Worm (Caenorhabditis elegans) whole organism, late embryonic: Measurements from ENCODE around the gene aqp-2.

Experiments
- C38D4.7 ChIP-seq: fragments of 200-800 bp; sonication (Bioruptor generic); optimal IDR thresholded peaks from 2 replicates; lab custom pipeline; 2018; ENCODE audit warnings: mild to moderate bottlenecking, missing genetic modification characterization, moderate library complexity, missing compliant biosample characterization
- Y22D7AL.16 ChIP-seq: sonication (generic microtip); optimal IDR thresholded peaks from 2 replicates; lab custom pipeline; 2016; ENCODE audit warnings: missing genetic modification characterization, missing compliant biosample characterization
- ceh-24 ChIP-seq: sonication (generic microtip); optimal IDR thresholded peaks from 2 replicates; lab custom pipeline; 2016; ENCODE audit warnings: mild to moderate bottlenecking, missing genetic modification characterization, missing compliant biosample characterization
- ceh-45 ChIP-seq: fragments of 200-800 bp; sonication (Bioruptor generic); IDR thresholded peaks from 2 replicates; pipeline ENCODE4 v1.3.6; 2022; ENCODE audit warnings: missing genetic modification reagents, missing genetic modification characterization, missing compliant biosample characterization
- ceh-48 ChIP-seq: sonication (generic microtip); optimal IDR thresholded peaks from 2 replicates; lab custom pipeline; 2016; ENCODE audit warnings: missing genetic modification characterization, inconsistent platforms, missing compliant biosample characterization
- ceh-9 ChIP-seq: sonication (generic microtip); optimal IDR thresholded peaks from 2 replicates; lab custom pipeline; 2016; ENCODE audit warnings: mild to moderate bottlenecking, missing genetic modification characterization, inconsistent platforms, missing compliant biosample characterization
- dmd-4 ChIP-seq: sonication (generic microtip); optimal IDR thresholded peaks from 2 replicates; lab custom pipeline; 2016; ENCODE audit warnings: borderline replicate concordance, missing genetic modification characterization, missing compliant biosample characterization
- elt-2 ChIP-seq: sonication (generic microtip); optimal IDR thresholded peaks from 2 replicates; lab custom pipeline; 2016; ENCODE audit warnings: missing genetic modification reagents, missing genetic modification characterization, missing compliant biosample characterization
- elt-4 ChIP-seq: sonication (generic microtip); optimal IDR thresholded peaks from 2 replicates; lab custom pipeline; 2016; ENCODE audit warnings: missing genetic modification characterization, missing compliant biosample characterization
- fkh-6 ChIP-seq: sonication (generic microtip); optimal IDR thresholded peaks from 2 replicates; lab custom pipeline; 2016; ENCODE audit warnings: missing genetic modification characterization, missing compliant biosample characterization
- gmeb-2 ChIP-seq: sonication (generic microtip); optimal IDR thresholded peaks from 2 replicates; lab custom pipeline; 2016; ENCODE audit warnings: missing genetic modification characterization, inconsistent platforms, missing compliant biosample characterization
- hlh-13 ChIP-seq: fragments of 200-800 bp; sonication (Bioruptor generic); optimal IDR thresholded peaks from 2 replicates; lab custom pipeline; 2018; ENCODE audit warnings: mild to moderate bottlenecking, missing genetic modification characterization, missing compliant biosample characterization
- hlh-15 ChIP-seq: sonication (generic microtip); optimal IDR thresholded peaks from 2 replicates; lab custom pipeline; 2016; ENCODE audit warnings: missing genetic modification characterization, missing compliant biosample characterization
- hlh-6 ChIP-seq: sonication (generic microtip); optimal IDR thresholded peaks from 2 replicates; lab custom pipeline; 2016; ENCODE audit warnings: missing genotype, missing genetic modification characterization, missing compliant biosample characterization
- lin-11 ChIP-seq: fragments of 200-800 bp; sonication (Bioruptor generic); optimal IDR thresholded peaks from 2 replicates; lab custom pipeline; 2018; ENCODE audit warnings: mild to moderate bottlenecking, missing genetic modification characterization, missing compliant biosample characterization
- madf-2 ChIP-seq: sonication (generic microtip); optimal IDR thresholded peaks from 2 replicates; lab custom pipeline; 2017; ENCODE audit warnings: missing genetic modification characterization, missing compliant biosample characterization
- mec-3 ChIP-seq: sonication (generic microtip); optimal IDR thresholded peaks from 2 replicates; lab custom pipeline; 2016; ENCODE audit warnings: borderline replicate concordance, missing genetic modification characterization, missing compliant biosample characterization
- nfya-1 ChIP-seq: sonication (generic microtip); optimal IDR thresholded peaks from 2 replicates; lab custom pipeline; 2017; ENCODE audit warnings: missing genetic modification characterization, mild to moderate bottlenecking, missing compliant biosample characterization, antibody characterized with exemption, moderate library complexity
- nhr-11 ChIP-seq: fragments of 150-350 bp; optimal IDR thresholded peaks from 2 replicates; lab custom pipeline; 2014; ENCODE audit warnings: missing biosample characterization, missing genetic modification characterization
- npax-4 ChIP-seq: sonication (generic microtip); optimal IDR thresholded peaks from 2 replicates; lab custom pipeline; 2016; ENCODE audit warnings: missing genetic modification characterization, missing compliant biosample characterization
- pag-3 ChIP-seq: sonication (generic microtip); optimal IDR thresholded peaks from 2 replicates; lab custom pipeline; 2016; ENCODE audit warnings: missing compliant biosample characterization, missing genetic modification characterization, borderline replicate concordance
- pha-2 ChIP-seq: sonication (generic microtip); optimal IDR thresholded peaks from 2 replicates; lab custom pipeline; 2017; ENCODE audit warnings: mild to moderate bottlenecking, missing genetic modification characterization, missing compliant biosample characterization
- pha-4 ChIP-seq: fragments of 150-350 bp; optimal IDR thresholded peaks from 2 replicates; lab custom pipeline; 2018; ENCODE audit warnings: missing biosample characterization, missing genetic modification reagents, missing genetic modification characterization
- pqm-1 ChIP-seq: sonication (generic microtip); optimal IDR thresholded peaks from 2 replicates; lab custom pipeline; 2016; ENCODE audit warnings: missing genetic modification characterization, missing compliant biosample characterization
- ref-2 ChIP-seq: sonication (generic microtip); optimal IDR thresholded peaks from 2 replicates; lab custom pipeline; 2016; ENCODE audit warnings: missing genetic modification characterization, missing compliant biosample characterization
- sdc-2 ChIP-seq: sonication (generic microtip); optimal IDR thresholded peaks from 2 replicates; lab custom pipeline; 2016; ENCODE audit warnings: missing genotype, missing genetic modification characterization, missing compliant biosample characterization
- syd-9 ChIP-seq: sonication (generic microtip); optimal IDR thresholded peaks from 2 replicates; lab custom pipeline; 2016; ENCODE audit warnings: mild to moderate bottlenecking, missing genetic modification characterization, moderate library complexity, missing compliant biosample characterization
- tbx-2 ChIP-seq: sonication (generic microtip); optimal IDR thresholded peaks from 2 replicates; lab custom pipeline; 2016; ENCODE audit warnings: missing genetic modification characterization, missing compliant biosample characterization
- ttx-3 ChIP-seq: sonication (generic microtip); optimal IDR thresholded peaks from 2 replicates; lab custom pipeline; 2016; ENCODE audit warnings: missing genetic modification reagents, missing genetic modification characterization, missing compliant biosample characterization
- unc-3 ChIP-seq, 2 experiments: fragments of 200-800 bp in 1 of 2; sonication (Bioruptor generic) in 1 of 2; sonication (generic microtip) in 1 of 2; conservative IDR thresholded peaks in 1 of 2; optimal IDR thresholded peaks in 1 of 2; 2 replicates each; pipeline versions ENCODE4 v1.3.6 to Lab custom; 2016 to 2022; ENCODE audit warnings: missing compliant biosample characterization in 2 of 2, missing genetic modification characterization in 2 of 2, missing genetic modification reagents in 1 of 2
- unc-42 ChIP-seq: sonication (generic microtip); optimal IDR thresholded peaks from 2 replicates; lab custom pipeline; 2016; ENCODE audit warnings: missing genotype, missing genetic modification characterization, missing compliant biosample characterization
- zip-5 ChIP-seq: sonication (generic microtip); optimal IDR thresholded peaks from 2 replicates; lab custom pipeline; 2016; ENCODE audit warnings: missing genetic modification characterization, missing compliant biosample characterization

aqp-2 gene

DNA sequence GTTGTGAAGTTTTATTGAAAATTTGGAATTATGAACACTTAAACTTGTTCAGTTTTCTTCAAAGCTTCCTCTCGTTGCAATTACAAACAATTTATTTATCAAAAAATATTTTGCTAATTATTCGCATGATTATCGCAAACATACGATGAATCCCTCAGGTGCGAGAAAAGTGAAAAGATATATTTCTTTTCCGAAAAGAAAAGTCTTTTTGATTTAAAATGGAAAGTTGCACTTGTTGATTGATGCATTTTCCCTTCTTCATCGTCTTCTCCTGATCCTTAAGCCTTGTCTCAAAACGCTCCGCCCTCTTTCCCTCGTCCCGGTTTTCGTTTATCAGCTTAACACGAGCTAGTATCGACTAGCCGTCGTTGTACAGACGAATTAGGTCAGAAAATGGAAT lies 29.3 kb downstream of the aqp-2 start:
- TF ChIP-seq tbx-2: no peak
- no peak for TF ChIP-seq hlh-6 (tag; lab: Kevin White, UChicago)
- no peak for TF ChIP-seq C38D4.7 (GFP tag; lab: Kevin White, UChicago)
- no peak for TF ChIP-seq dmd-4 (tag; lab: Kevin White, UChicago)
- no peak for TF ChIP-seq ref-2 (tag; lab: Kevin White, UChicago)
- TF ChIP-seq ttx-3 (tag; lab: Kevin White, UChicago): no peak
- no peak for TF ChIP-seq hlh-13 (GFP tag; lab: Kevin White, UChicago)
- no peak for TF ChIP-seq ceh-48 (tag; lab: Kevin White, UChicago)
- TF ChIP-seq ceh-9: no peak
- no peak for TF ChIP-seq gmeb-2 (tag; lab: Kevin White, UChicago)
- TF ChIP-seq sdc-2 (tag; lab: Kevin White, UChicago): no peak
- TF ChIP-seq nfya-1 (tag; lab: Kevin White, UChicago): no peak
- no peak for TF ChIP-seq Y22D7AL.16 (tag; lab: Kevin White, UChicago)
- TF ChIP-seq madf-2 (tag; lab: Kevin White, UChicago): no peak
- no peak for TF ChIP-seq syd-9 (tag; lab: Kevin White, UChicago)
- TF ChIP-seq, all 69 proteins: peak for 0

DNA sequence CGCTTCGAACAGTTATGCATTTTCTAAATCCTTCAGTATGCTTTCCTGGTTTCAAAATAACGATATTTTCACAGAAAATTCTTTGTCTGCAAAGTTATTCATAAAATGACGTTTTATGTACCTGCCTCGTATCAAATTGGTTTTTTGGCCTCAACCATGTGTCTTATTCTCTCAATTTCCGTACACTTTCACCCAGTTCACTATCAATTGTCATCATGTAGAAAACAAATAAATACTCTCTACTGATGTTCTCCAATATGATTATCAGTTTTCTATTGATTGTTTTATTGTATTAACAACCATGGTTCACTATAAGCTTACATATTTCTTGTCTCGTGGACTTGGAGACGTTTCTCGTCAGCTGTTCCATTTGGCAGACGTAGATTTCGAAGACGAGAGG lies 30.5 kb downstream of the aqp-2 start, which contains the start of gene gst-13:
Gene gst-13 (plus strand): TSS at position 218 of the 400 bp plus-strand sequence.
- TF ChIP-seq elt-2 (tag; lab: Kevin White, UChicago) (peak; percentile 68), mec-3 (tag; lab: Kevin White, UChicago) (no peak)

DNA sequence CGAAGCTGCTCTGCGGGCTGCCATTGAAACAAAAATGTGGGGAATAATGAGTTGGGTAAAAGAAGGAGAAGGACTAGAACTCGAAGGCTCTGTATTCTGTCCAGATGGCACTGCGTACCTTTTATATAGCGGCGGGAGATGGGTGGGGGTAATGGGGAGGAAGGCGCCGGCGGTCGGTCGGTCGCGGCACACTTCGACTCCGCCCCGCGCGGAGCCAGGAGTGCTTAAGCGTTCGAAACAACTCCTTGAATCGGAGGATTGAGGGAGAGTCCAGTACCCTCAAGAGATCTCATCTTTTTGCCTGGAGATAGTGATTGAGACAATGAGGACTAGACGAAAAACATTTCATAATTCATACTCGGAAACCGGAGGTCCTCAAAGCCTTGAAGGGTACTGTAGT lies 34.6 kb downstream of the aqp-2 start, which contains the start of gene abu-14:
Gene abu-14 (minus strand): TSS at position 81 of the 400 bp plus-strand sequence.
- no peak for TF ChIP-seq ttx-3 (tag; lab: Kevin White, UChicago)
- TF ChIP-seq Y22D7AL.16 (tag; lab: Kevin White, UChicago): no peak
- TF ChIP-seq npax-4 (tag; lab: Kevin White, UChicago): no peak
- TF ChIP-seq pha-4 (tag; lab: Kevin White, UChicago): no peak
- no peak for TF ChIP-seq pag-3 (tag; lab: Kevin White, UChicago)
- no peak for TF ChIP-seq pqm-1

DNA sequence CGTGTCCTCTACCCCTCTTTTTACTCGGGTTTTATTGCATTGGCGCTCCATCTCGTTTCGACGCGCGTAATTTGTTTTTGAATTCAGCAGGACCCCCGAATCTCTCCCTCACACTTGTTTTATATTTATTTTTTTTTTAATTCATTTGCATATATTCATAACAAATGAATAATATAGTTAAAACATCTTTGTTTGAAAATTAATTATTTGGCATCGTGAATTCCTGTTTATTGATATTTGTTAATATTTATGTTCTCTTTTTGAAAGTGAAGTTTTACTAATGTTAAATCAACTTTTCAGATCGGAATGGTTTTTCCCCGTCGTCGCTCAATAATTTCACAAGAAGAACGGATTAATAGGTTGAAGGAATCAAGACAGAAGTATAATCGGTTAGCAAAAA lies 38.8 kb downstream of the aqp-2 start, which contains the start of gene ZK1067.3:
Gene ZK1067.3 (plus strand): TSS at position 301 of the 400 bp plus-strand sequence.
- TF ChIP-seq nhr-11 (tag; lab: Kevin White, UChicago): no peak
- no peak for TF ChIP-seq pqm-1
- no peak for TF ChIP-seq unc-3 (GFP tag; conservative IDR thresholded peaks at IDR 0.05; lab: Robert Waterston, UW)
- no peak for TF ChIP-seq unc-3 (tag; optimal IDR thresholded peaks at IDR 0.05; lab: Kevin White, UChicago)
- no peak for TF ChIP-seq zip-5 (tag; lab: Kevin White, UChicago)
- no peak for TF ChIP-seq ttx-3 (tag; lab: Kevin White, UChicago)
- no peak for TF ChIP-seq pag-3 (tag; lab: Kevin White, UChicago)

DNA sequence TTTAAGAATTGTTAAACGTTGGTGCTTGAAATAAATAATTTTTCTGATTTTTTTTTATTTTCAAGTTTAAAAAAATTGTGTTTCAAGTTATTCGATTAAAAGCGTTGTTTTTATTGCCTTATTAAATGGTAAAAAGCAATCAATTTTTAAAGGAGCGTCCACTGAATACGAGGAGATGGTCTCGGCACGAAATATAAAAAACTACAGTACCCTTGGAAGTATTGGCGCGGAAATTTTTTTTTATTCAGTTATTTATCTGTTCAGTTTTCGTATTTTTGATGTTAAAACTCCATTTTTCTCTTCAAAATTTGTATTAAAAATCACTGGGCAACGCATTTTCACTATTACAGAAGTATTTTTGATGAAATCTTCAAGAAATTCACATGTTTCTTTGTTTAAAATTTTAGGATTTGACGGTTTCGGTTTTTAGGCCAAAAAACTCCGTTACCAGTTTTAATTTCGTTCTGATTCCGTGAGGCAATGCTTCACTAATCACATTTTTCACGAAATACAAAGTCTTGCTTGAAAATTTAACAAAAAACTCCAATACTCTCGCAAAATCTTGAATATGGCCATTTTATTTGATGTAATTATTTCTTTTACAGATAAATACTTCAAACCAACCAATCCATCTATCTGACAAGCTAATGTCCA lies 48.6 kb downstream of the aqp-2 start, which contains the start of gene znfx-1:
Gene znfx-1 (plus strand): TSS at position 604 of the 654 bp plus-strand sequence.
- no peak for TF ChIP-seq ref-2 (tag; lab: Kevin White, UChicago)
- TF ChIP-seq ttx-3 (tag; lab: Kevin White, UChicago): no peak
- no peak for TF ChIP-seq ceh-48 (tag; lab: Kevin White, UChicago)
- no peak for TF ChIP-seq lin-11
- TF ChIP-seq hlh-15 (tag; lab: Kevin White, UChicago): no peak
- no peak for TF ChIP-seq ceh-45
- TF ChIP-seq nfya-1 (tag; lab: Kevin White, UChicago): no peak
- TF ChIP-seq pha-2 (tag; lab: Kevin White, UChicago): no peak
- TF ChIP-seq nhr-11 (tag; lab: Kevin White, UChicago): no peak
- no peak for TF ChIP-seq elt-4 (tag; lab: Kevin White, UChicago)
- TF ChIP-seq unc-42 (tag; lab: Kevin White, UChicago): no peak
- no peak for TF ChIP-seq ceh-24 (tag; lab: Kevin White, UChicago)
- no peak for TF ChIP-seq fkh-6 (tag; lab: Kevin White, UChicago)
